Worm (Caenorhabditis elegans) whole organism, L4/young adult: ENCODE measurements around the gene set-1.

Experiments
- dao-5 ChIP-seq: sonication (generic microtip); optimal IDR thresholded peaks from 2 replicates; lab custom pipeline; 2016; ENCODE audit warnings: missing genotype, missing genetic modification characterization, moderate library complexity, missing compliant biosample characterization
- him-1 ChIP-seq: sonication (generic microtip); optimal IDR thresholded peaks from 2 replicates; lab custom pipeline; 2016; ENCODE audit warnings: missing genotype, missing genetic modification reagents, missing genetic modification characterization, missing compliant biosample characterization

- TF ChIP-seq him-1 (tag; lab: Kevin White, UChicago) (no peak), dao-5 (tag; lab: Kevin White, UChicago) (no peak)
These were observed 1.5 kb upstream of the set-1 start for ce11 chrIII:6453665-6454064.
